Worm (Caenorhabditis elegans) whole organism, L2 larva: ENCODE results near the gene Y6E2A.7.

Source experiments
- C34F6.9 ChIP-seq: fragments of 150-350 bp; optimal IDR thresholded peaks from 2 replicates; lab custom pipeline; 2014; ENCODE audit warnings: missing biosample characterization, missing genetic modification characterization
- Y55F3AM.14 ChIP-seq: fragments of 200-800 bp; sonication (Bioruptor generic); optimal IDR thresholded peaks from 2 replicates; lab custom pipeline; 2018; ENCODE audit warnings: mild to moderate bottlenecking, missing genetic modification characterization, missing compliant biosample characterization
- ZK546.5 ChIP-seq: sonication (generic microtip); optimal IDR thresholded peaks from 2 replicates; lab custom pipeline; 2017; ENCODE audit warnings: missing biosample characterization, missing genetic modification characterization
- alr-1 ChIP-seq: fragments of 150-350 bp; optimal IDR thresholded peaks from 2 replicates; lab custom pipeline; 2014; ENCODE audit warnings: missing biosample characterization, missing genetic modification characterization
- aly-2 ChIP-seq: fragments of 150-350 bp; optimal IDR thresholded peaks from 2 replicates; lab custom pipeline; 2014; ENCODE audit warnings: missing biosample characterization, missing genetic modification characterization
- ceh-16 ChIP-seq: fragments of 150-350 bp; optimal IDR thresholded peaks from 2 replicates; lab custom pipeline; 2014; ENCODE audit warnings: missing biosample characterization, missing genetic modification characterization
- ceh-82 ChIP-seq: fragments of 150-350 bp; optimal IDR thresholded peaks from 2 replicates; lab custom pipeline; 2014; ENCODE audit warnings: missing biosample characterization, missing genetic modification characterization
- crh-2 ChIP-seq: sonication (generic microtip); optimal IDR thresholded peaks from 2 replicates; lab custom pipeline; 2017; ENCODE audit warnings: missing biosample characterization, missing genetic modification characterization
- dmd-4 ChIP-seq: sonication (generic microtip); optimal IDR thresholded peaks from 2 replicates; lab custom pipeline; 2017; ENCODE audit warnings: missing biosample characterization, missing genetic modification characterization
- egl-27 ChIP-seq: sonication (generic microtip); optimal IDR thresholded peaks from 3 replicates; lab custom pipeline; 2017; ENCODE audit warnings: missing biosample characterization, missing genetic modification reagents, missing genetic modification characterization
- elt-1 ChIP-seq: fragments of 150-350 bp; optimal IDR thresholded peaks from 2 replicates; lab custom pipeline; 2014; ENCODE audit warnings: missing biosample characterization, missing genetic modification characterization
- elt-3 ChIP-seq: sonication (generic microtip); optimal IDR thresholded peaks from 2 replicates; lab custom pipeline; 2017; ENCODE audit warnings: missing biosample characterization, missing genetic modification characterization
- fos-1 ChIP-seq: fragments of 150-350 bp; optimal IDR thresholded peaks from 2 replicates; lab custom pipeline; 2014; ENCODE audit warnings: missing biosample characterization, missing genetic modification characterization
- lin-11 ChIP-seq: fragments of 150-350 bp; sonication (generic microtip); optimal IDR thresholded peaks from 2 replicates; lab custom pipeline; 2014; ENCODE audit warnings: missing biosample characterization, missing genetic modification characterization, inconsistent platforms, mixed read lengths
- lin-13 ChIP-seq: fragments of 150-350 bp; optimal IDR thresholded peaks from 2 replicates; lab custom pipeline; 2014; ENCODE audit warnings: missing biosample characterization, missing genetic modification reagents, missing genetic modification characterization
- lin-39 ChIP-seq: fragments of 150-350 bp; optimal IDR thresholded peaks from 2 replicates; lab custom pipeline; 2014; ENCODE audit warnings: missing biosample characterization, missing genetic modification reagents, missing genetic modification characterization
- mbf-1 ChIP-seq: sonication (generic microtip); optimal IDR thresholded peaks from 2 replicates; lab custom pipeline; 2017; ENCODE audit warnings: missing biosample characterization, missing genetic modification characterization
- mdl-1 ChIP-seq, 2 experiments: fragments of 150-350 bp in 1 of 2; sonication (generic microtip) in 1 of 2; optimal IDR thresholded peaks; 2 replicates each; lab custom pipeline; 2017; ENCODE audit warnings: missing biosample characterization in 2 of 2, missing genetic modification characterization in 2 of 2
- nhr-10 ChIP-seq: sonication (generic microtip); optimal IDR thresholded peaks from 2 replicates; lab custom pipeline; 2017; ENCODE audit warnings: missing biosample characterization, missing genetic modification characterization
- nhr-11 ChIP-seq: fragments of 150-350 bp; optimal IDR thresholded peaks from 2 replicates; lab custom pipeline; 2014; ENCODE audit warnings: missing biosample characterization, missing genetic modification characterization
- nhr-12 ChIP-seq: fragments of 150-350 bp; optimal IDR thresholded peaks from 2 replicates; lab custom pipeline; 2014; ENCODE audit warnings: missing biosample characterization, missing genetic modification characterization
- nhr-129 ChIP-seq: fragments of 150-350 bp; optimal IDR thresholded peaks from 2 replicates; lab custom pipeline; 2014; ENCODE audit warnings: missing biosample characterization, missing genetic modification characterization
- nhr-21 ChIP-seq: fragments of 150-350 bp; optimal IDR thresholded peaks from 2 replicates; lab custom pipeline; 2014; ENCODE audit warnings: missing biosample characterization, missing genetic modification characterization
- nhr-23 ChIP-seq: fragments of 150-350 bp; optimal IDR thresholded peaks from 2 replicates; lab custom pipeline; 2014; ENCODE audit warnings: missing biosample characterization, missing genetic modification reagents, missing genetic modification characterization
- nhr-25 ChIP-seq: fragments of 150-350 bp; sonication (generic microtip); optimal IDR thresholded peaks from 3 replicates; lab custom pipeline; 2014; ENCODE audit warnings: missing biosample characterization, missing genetic modification characterization
- nhr-6 ChIP-seq: fragments of 150-350 bp; optimal IDR thresholded peaks from 2 replicates; lab custom pipeline; 2014; ENCODE audit warnings: missing biosample characterization, missing genetic modification characterization
- peb-1 ChIP-seq: fragments of 150-350 bp; optimal IDR thresholded peaks from 2 replicates; lab custom pipeline; 2014; ENCODE audit warnings: missing biosample characterization, missing genetic modification characterization
- sem-4 ChIP-seq: fragments of 150-350 bp; optimal IDR thresholded peaks from 2 replicates; lab custom pipeline; 2014; ENCODE audit warnings: missing biosample characterization, missing genetic modification reagents, missing genetic modification characterization
- skn-1 ChIP-seq: sonication (generic microtip); optimal IDR thresholded peaks from 2 replicates; lab custom pipeline; 2017; ENCODE audit warnings: missing biosample characterization, missing genetic modification characterization
- sma-3 ChIP-seq: sonication (generic microtip); optimal IDR thresholded peaks from 2 replicates; lab custom pipeline; 2016; ENCODE audit warnings: missing genetic modification reagents, missing genetic modification characterization, missing compliant biosample characterization
- sma-9 ChIP-seq, 2 experiments: fragments of 150-350 bp in 1 of 2; sonication (generic microtip) in 1 of 2; optimal IDR thresholded peaks; 2 replicates each; lab custom pipeline; 2014 to 2016; ENCODE audit warnings: missing genetic modification characterization in 2 of 2, mild to moderate bottlenecking in 1 of 2, missing biosample characterization in 1 of 2, missing compliant biosample characterization in 1 of 2, missing genetic modification reagents in 1 of 2, moderate library complexity in 1 of 2
- unc-39 ChIP-seq: fragments of 150-350 bp; optimal IDR thresholded peaks from 2 replicates; lab custom pipeline; 2014; ENCODE audit warnings: missing biosample characterization, missing genetic modification characterization
- ztf-1 ChIP-seq: fragments of 200-800 bp; sonication (Bioruptor generic); conservative IDR thresholded peaks from 2 replicates; pipeline ENCODE4 v1.3.6; 2022; ENCODE audit warnings: missing genetic modification characterization, missing compliant biosample characterization
- ztf-11 ChIP-seq: sonication (generic microtip); optimal IDR thresholded peaks from 2 replicates; lab custom pipeline; 2017; ENCODE audit warnings: missing biosample characterization, missing genetic modification characterization

Y6E2A.7 gene

DNA sequence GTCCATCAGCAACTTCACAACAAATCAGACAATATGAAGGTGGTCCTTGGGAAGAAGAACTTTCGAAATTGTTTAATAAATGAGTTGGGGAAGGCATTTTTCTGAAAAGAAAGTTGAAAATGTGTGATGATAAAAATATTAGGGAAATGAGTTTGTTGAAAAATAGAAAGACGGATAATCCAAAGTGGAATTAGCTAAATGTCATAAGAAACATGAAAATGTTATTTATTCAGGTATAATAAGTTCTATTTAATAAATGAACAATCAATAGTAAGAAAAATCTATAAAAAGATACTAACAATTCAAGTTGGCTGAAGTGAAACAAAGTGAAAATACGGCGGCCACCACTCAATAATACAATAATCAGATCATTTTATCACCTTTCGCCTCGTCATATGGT, 17.4 kb upstream of the Y6E2A.7 start, which contains the start of gene nhr-53:
Gene nhr-53 (minus strand): TSS at position 101 of the 400 bp plus-strand sequence.
- TF ChIP-seq lin-11 (tag; lab: Kevin White, UChicago): no peak
- no peak for TF ChIP-seq nhr-25 (tag; lab: Kevin White, UChicago)
- TF ChIP-seq sma-3 (GFP tag; lab: Kevin White, UChicago): no peak
- no peak for TF ChIP-seq ceh-82 (tag; lab: Kevin White, UChicago)
- TF ChIP-seq nhr-12 (tag; lab: Kevin White, UChicago): no peak
- TF ChIP-seq nhr-10 (tag; lab: Kevin White, UChicago): no peak
- no peak for TF ChIP-seq ztf-11 (tag; lab: Kevin White, UChicago)
- no peak for TF ChIP-seq elt-1 (tag; lab: Kevin White, UChicago)
- no peak for TF ChIP-seq elt-3 (tag; lab: Kevin White, UChicago)
- no peak for TF ChIP-seq crh-2 (tag; lab: Kevin White, UChicago)
- no peak for TF ChIP-seq ztf-1
- TF ChIP-seq sma-9 (GFP tag; optimal IDR thresholded peaks at IDR 0.05; lab: Kevin White, UChicago): no peak
- no peak for TF ChIP-seq sma-9 (tag; optimal IDR thresholded peaks at IDR 0.05; lab: Kevin White, UChicago)
- TF ChIP-seq C34F6.9: no peak
- TF ChIP-seq Y55F3AM.14 (GFP tag; lab: Kevin White, UChicago): no peak
- TF ChIP-seq fos-1 (tag; lab: Kevin White, UChicago): no peak
- TF ChIP-seq nhr-23 (tag; lab: Kevin White, UChicago): no peak

DNA sequence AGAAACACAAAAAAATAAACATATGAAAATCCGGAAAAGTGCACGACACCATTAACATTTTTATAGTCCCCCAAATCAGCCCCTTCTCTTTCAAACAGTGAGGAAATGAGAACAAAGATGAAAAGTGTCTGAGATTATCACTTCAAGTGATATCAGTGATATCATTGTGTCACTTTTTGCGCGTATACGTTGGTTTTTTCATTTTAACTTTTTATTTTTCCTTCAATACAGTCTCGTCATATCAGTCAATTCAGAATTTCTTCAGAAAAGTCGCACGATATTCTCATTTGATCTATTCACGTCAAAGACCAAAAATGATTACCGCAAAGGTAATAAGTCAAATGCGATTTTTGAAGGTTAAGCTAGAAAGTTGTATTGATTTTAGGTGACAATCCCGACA, 14.9 kb upstream of the Y6E2A.7 start, which contains the start of gene twk-34:
Gene twk-34 (plus strand): TSS at position 216 of the 400 bp plus-strand sequence.
- no peak for TF ChIP-seq nhr-11 (tag; lab: Kevin White, UChicago)
- TF ChIP-seq mbf-1 (tag; lab: Kevin White, UChicago): no peak
- TF ChIP-seq nhr-12 (tag; lab: Kevin White, UChicago): no peak
- no peak for TF ChIP-seq unc-39 (tag; lab: Kevin White, UChicago)
- TF ChIP-seq egl-27 (tag; lab: Kevin White, UChicago): no peak
- no peak for TF ChIP-seq lin-39 (tag; lab: Kevin White, UChicago)
- TF ChIP-seq alr-1: no peak
- no peak for TF ChIP-seq mdl-1 (tag; optimal IDR thresholded peaks at IDR 0.05; lab: Kevin White, UChicago)
- no peak for TF ChIP-seq lin-13
- no peak for TF ChIP-seq elt-3 (tag; lab: Kevin White, UChicago)
- TF ChIP-seq ztf-11 (tag; lab: Kevin White, UChicago): no peak
- TF ChIP-seq sma-9 (GFP tag; optimal IDR thresholded peaks at IDR 0.05; lab: Kevin White, UChicago): no peak
- no peak for TF ChIP-seq sma-9 (tag; optimal IDR thresholded peaks at IDR 0.05; lab: Kevin White, UChicago)
- TF ChIP-seq C34F6.9: no peak
- no peak for TF ChIP-seq aly-2 (tag; lab: Kevin White, UChicago)
- TF ChIP-seq nhr-6: no peak

DNA sequence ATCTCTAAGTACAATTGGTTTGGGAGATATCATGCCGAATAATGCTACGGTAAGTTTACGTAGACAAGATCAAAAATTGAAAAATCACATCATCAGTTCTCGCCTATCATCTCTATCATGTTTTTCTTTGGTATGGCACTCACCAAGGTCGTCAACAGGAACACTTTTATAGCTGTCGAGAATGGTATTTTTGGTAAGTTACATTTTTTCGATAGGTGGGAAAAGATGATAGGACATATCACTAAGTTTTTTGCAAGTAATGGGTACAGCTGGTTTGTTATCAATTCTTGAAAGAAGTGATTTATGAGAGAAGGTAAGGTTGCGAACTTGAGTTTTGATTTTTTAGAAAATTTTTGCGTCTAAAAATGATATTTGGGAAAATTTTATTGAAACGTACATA, 11.7 kb upstream of the Y6E2A.7 start:
- no peak for TF ChIP-seq C34F6.9
- no peak for TF ChIP-seq ceh-82 (tag; lab: Kevin White, UChicago)
- TF ChIP-seq peb-1 (tag; lab: Kevin White, UChicago): no peak
- TF ChIP-seq sem-4: no peak
- TF ChIP-seq sma-3 (GFP tag; lab: Kevin White, UChicago): peak; percentile 46
- no peak for TF ChIP-seq mbf-1 (tag; lab: Kevin White, UChicago)
- peak; percentile 36 for TF ChIP-seq crh-2 (tag; lab: Kevin White, UChicago)
- TF ChIP-seq ztf-1: no peak
- TF ChIP-seq elt-3 (tag; lab: Kevin White, UChicago): no peak
- no peak for TF ChIP-seq nhr-23 (tag; lab: Kevin White, UChicago)
- no peak for TF ChIP-seq ztf-11 (tag; lab: Kevin White, UChicago)
- no peak for TF ChIP-seq ceh-16 (tag; lab: Kevin White, UChicago)
- no peak for TF ChIP-seq nhr-6
- TF ChIP-seq skn-1 (tag; lab: Kevin White, UChicago): no peak
- peak; percentile 20 for TF ChIP-seq egl-27 (tag; lab: Kevin White, UChicago)
- TF ChIP-seq nhr-129 (tag; lab: Kevin White, UChicago): peak; percentile 6
- no peak for TF ChIP-seq aly-2 (tag; lab: Kevin White, UChicago)
- no peak for TF ChIP-seq unc-39 (tag; lab: Kevin White, UChicago)
- peak; percentile 13 for TF ChIP-seq nhr-21 (tag; lab: Kevin White, UChicago)
- peak; percentile 67 for TF ChIP-seq nhr-25 (tag; lab: Kevin White, UChicago)
- peak; percentile 85 for TF ChIP-seq sma-9 (GFP tag; optimal IDR thresholded peaks at IDR 0.05; lab: Kevin White, UChicago)
- no peak for TF ChIP-seq sma-9 (tag; optimal IDR thresholded peaks at IDR 0.05; lab: Kevin White, UChicago)
- TF ChIP-seq nhr-11 (tag; lab: Kevin White, UChicago): no peak

DNA sequence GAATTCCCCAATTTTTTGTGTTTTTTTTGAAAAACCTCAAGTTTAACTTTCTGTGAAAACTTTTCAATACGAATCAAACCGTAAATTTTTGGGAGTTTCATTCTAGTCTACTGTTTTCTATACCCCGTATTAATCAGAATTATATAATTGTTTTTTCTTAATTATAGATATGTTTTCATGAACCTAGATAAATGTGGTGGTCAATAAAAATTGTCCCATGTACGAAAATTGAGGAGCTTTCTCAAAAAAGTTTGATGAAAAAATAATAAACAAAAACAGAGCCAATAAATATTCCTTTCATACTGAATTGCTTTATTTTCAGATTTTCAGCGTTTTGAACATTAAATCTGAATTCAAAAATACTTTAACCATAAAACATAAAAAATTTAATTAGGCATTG, 9.3 kb upstream of the Y6E2A.7 start, which contains the start of gene Y6E2A.1:
Gene Y6E2A.1 (minus strand): TSS at position 101 of the 400 bp plus-strand sequence.
- TF ChIP-seq crh-2 (tag; lab: Kevin White, UChicago): no peak
- TF ChIP-seq nhr-6: no peak
- no peak for TF ChIP-seq nhr-10 (tag; lab: Kevin White, UChicago)
- no peak for TF ChIP-seq egl-27 (tag; lab: Kevin White, UChicago)
- TF ChIP-seq ztf-11 (tag; lab: Kevin White, UChicago): no peak
- no peak for TF ChIP-seq peb-1 (tag; lab: Kevin White, UChicago)
- TF ChIP-seq sma-9 (GFP tag; optimal IDR thresholded peaks at IDR 0.05; lab: Kevin White, UChicago): no peak
- no peak for TF ChIP-seq sma-9 (tag; optimal IDR thresholded peaks at IDR 0.05; lab: Kevin White, UChicago)
- no peak for TF ChIP-seq mbf-1 (tag; lab: Kevin White, UChicago)
- TF ChIP-seq fos-1 (tag; lab: Kevin White, UChicago): no peak
- no peak for TF ChIP-seq nhr-11 (tag; lab: Kevin White, UChicago)
- TF ChIP-seq mdl-1 (tag; optimal IDR thresholded peaks at IDR 0.05; lab: Kevin White, UChicago): no peak
- no peak for TF ChIP-seq aly-2 (tag; lab: Kevin White, UChicago)
- no peak for TF ChIP-seq ZK546.5 (tag; lab: Kevin White, UChicago)
- TF ChIP-seq unc-39 (tag; lab: Kevin White, UChicago): no peak
- no peak for TF ChIP-seq dmd-4
